Worm (Caenorhabditis elegans): ENCODE results near the gene C13F10.7.

The C13F10.7 gene

ce11 chrV:7223152-7223551 is at the start of gene C13F10.7:
C13F10.7 (minus strand) TSS chrV:7223252.
- TF ChIP-seq unc-62 (GFP tag; optimal IDR thresholded peaks at IDR 0.05): no peak

ce11 chrV:7269399-7269798 is 46.3 kb upstream of the C13F10.7 start, which contains the start of gene C13A2.6:
C13A2.6 (plus strand) TSS chrV:7269699.
- no peak for TF ChIP-seq unc-62 (GFP tag; optimal IDR thresholded peaks at IDR 0.05)

ce11 chrV:7266021-7266420 is 43.0 kb upstream of the C13F10.7 start, which contains the start of gene C13A2.7:
C13A2.7 (plus strand) TSS chrV:7266321.
- TF ChIP-seq unc-62 (GFP tag; optimal IDR thresholded peaks at IDR 0.05): no peak

ce11 chrV:7264042-7264441 is 41.0 kb upstream of the C13F10.7 start, which contains the start of gene C13A2.9:
C13A2.9 (minus strand) TSS chrV:7264142.
- TF ChIP-seq unc-62 (GFP tag; optimal IDR thresholded peaks at IDR 0.05): no peak

- no peak for TF ChIP-seq unc-62 (GFP tag; optimal IDR thresholded peaks at IDR 0.05)
Measured at ce11 chrV:7258965-7259364, 35.9 kb upstream of the C13F10.7 start, which contains the start of gene C13A2.12. C13A2.12 (plus strand) TSS chrV:7259265.

DNA sequence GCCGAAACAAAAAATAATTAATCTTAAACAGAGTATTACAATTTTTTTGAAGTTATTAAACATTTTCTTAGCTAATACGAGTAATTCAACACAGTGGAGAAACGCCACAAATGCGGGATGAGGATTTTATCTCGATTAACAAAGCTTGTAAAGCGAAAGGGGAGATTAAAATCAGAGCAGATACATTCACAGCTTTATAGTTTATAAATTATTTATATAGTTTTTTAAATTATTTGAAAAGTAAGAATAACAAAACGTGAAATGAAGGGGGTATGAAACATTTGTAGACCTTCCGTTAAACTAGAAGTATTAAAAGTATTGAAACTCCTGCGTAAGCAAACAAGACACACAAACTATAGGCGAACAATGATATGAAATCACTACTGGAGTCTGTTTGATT is 32.0 kb upstream of the C13F10.7 start, which contains the start of gene C05C8.8:
Gene C05C8.8 (minus strand): TSS at position 101 of the 400 bp plus-strand sequence.
- TF ChIP-seq unc-62 (GFP tag; optimal IDR thresholded peaks at IDR 0.05): no peak

ce11 chrV:7248227-7248953 is 25.3 kb upstream of the C13F10.7 start:
- TF ChIP-seq unc-62 (GFP tag; optimal IDR thresholded peaks at IDR 0.05): no peak

ce11 chrV:7246951-7247350 is 23.9 kb upstream of the C13F10.7 start, which contains the start of gene C05C8.7:
C05C8.7 (minus strand) TSS chrV:7247050.
- no peak for TF ChIP-seq unc-62 (GFP tag; optimal IDR thresholded peaks at IDR 0.05)

DNA sequence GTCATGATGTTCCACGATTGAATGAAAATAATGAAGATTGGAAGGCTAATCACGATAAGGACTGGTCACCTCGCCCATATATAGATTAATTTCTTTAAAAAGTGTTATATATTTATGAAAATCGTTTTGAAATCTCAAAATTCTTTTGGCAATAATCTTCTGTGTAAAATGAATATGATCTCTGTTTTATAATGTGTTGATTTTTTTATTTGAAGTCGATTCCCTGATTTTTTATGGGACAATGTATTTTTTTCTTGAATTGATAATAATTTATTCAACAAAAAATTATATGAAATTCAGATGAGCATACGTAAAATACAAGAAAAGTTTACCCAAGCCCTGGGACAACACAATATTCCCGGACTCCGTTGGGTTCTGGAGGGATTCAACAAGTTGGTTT is 16.4 kb upstream of the C13F10.7 start, which contains the start of gene C05C8.1:
Gene C05C8.1 (plus strand): TSS at position 301 of the 400 bp plus-strand sequence.
- no peak for TF ChIP-seq unc-62 (GFP tag; optimal IDR thresholded peaks at IDR 0.05)

DNA sequence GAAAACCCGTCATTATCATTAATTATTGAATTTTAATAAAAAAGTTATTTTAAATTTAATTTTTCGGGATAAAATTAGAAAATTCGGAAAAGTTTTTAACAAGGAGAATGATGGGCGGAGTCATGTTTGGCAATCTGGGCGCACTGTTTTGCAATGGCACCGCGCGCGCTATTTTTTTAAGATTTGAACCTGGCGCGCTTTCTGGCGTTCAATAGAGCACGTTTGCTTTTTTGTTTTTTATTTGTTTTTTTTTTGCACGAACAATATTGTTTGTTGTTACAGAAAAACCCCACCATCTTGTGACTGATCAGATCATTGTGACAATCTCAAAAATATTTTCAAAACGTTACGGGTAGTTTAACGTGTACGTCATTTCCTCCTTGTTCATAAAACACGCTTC is 14.1 kb upstream of the C13F10.7 start, which contains the start of gene hyls-1:
Gene hyls-1 (plus strand): TSS at position 249 of the 400 bp plus-strand sequence.
- TF ChIP-seq unc-62 (GFP tag; optimal IDR thresholded peaks at IDR 0.05): no peak

DNA sequence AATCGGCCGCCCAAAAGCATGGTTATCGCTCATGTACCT is 13.9 kb upstream of the C13F10.7 start, which contains the start of gene hpo-9:
Gene hpo-9 (minus strand): TSS at position 37 of the 39 bp plus-strand sequence.
- TF ChIP-seq unc-62 (GFP tag; optimal IDR thresholded peaks at IDR 0.05): no peak

DNA sequence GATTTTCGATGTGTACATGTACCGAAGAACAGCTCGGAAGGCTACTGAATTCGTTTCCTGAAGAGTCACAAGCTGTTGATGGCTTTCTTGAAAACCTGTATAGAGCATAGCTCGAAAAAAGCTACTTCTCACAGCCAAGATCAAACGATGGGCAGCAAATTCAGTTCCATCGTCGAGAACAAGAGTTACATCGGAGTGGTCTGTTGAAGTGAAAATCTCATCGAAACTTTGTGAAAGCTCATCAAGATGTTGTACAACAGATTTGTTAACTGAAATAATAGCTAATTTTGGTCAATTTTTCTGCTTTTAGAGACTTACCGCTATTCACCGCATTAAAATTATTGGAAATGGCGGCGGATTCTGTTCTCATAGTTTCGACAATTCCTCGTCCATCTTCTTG is 13.6 kb upstream of the C13F10.7 start:
- no peak for TF ChIP-seq unc-62 (GFP tag; optimal IDR thresholded peaks at IDR 0.05)

DNA sequence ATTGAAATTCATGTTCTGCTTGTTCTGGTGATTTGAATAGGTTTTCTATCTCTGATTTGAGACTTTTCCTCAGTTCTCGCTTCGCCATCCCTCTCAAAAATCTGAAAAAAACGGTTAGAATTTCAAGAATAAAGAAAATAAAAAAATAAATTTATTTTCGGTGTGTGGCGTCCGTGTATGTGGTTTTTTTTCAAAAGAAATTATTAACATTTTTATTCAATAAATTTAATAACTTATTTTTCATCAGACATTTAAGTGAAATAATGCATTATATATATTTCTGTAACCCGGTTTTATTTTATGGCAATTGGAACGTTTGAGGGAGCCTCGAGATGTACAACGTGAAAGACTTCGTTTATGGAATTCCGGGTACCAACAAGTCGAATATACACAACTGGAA is 11.7 kb upstream of the C13F10.7 start, which contains the start of gene C05C8.5:
Gene C05C8.5 (minus strand): TSS at position 101 of the 400 bp plus-strand sequence.
- no peak for TF ChIP-seq unc-62 (GFP tag; optimal IDR thresholded peaks at IDR 0.05)

- no peak for TF ChIP-seq unc-62 (GFP tag; optimal IDR thresholded peaks at IDR 0.05)
Measured at ce11 chrV:7231524-7231923, 8.5 kb upstream of the C13F10.7 start.

DNA sequence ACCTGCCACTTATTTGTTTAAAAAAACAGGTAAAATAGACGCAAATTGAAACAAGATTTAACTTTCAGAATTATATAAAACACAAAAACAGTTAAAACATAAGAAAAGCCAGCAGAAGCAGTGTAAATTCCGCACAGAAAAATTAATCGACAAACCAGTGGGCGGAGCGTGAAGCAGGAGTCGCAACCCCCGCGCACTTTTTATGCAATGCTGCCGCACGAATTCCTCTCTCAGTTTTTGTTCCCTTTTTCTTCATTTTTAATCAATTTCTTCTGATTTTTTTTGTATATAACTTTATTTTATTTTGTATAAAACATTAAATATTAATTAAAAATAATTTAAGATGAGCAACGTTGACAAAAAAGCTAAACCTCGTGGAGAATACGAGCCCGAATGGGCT is 7.8 kb upstream of the C13F10.7 start, which contains the start of the genes gei-6 and krr-1:
Gene gei-6 (minus strand): TSS at position 2 of the 400 bp plus-strand sequence.
Gene krr-1 (plus strand): TSS at position 344 of the 400 bp plus-strand sequence.
- TF ChIP-seq unc-62 (GFP tag; optimal IDR thresholded peaks at IDR 0.05): no peak

- TF ChIP-seq unc-62 (GFP tag; optimal IDR thresholded peaks at IDR 0.05): no peak
Measured at ce11 chrV:7225894-7226293, 2.8 kb upstream of the C13F10.7 start.

DNA sequence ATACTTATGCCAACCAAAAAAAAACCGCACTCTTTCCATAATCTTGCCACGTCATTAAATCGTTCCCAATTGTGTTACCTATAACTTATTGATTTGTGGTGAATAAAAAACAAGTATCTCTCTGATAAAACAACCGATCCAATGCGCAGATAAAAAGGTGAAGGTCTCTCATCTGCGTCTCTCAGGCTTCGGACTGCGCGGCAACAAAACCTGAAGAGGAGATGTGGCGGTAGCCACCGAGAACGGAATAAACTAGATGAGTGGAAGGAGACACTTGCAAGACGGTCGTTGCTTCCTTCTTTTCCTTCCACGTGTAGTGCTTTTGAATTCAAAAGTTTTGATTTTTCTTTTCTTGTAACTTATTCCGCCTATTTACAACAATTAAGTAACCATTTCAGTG is 1.9 kb upstream of the C13F10.7 start, which contains the start of gene fkb-3:
Gene fkb-3 (plus strand): TSS at position 277 of the 400 bp plus-strand sequence.
- no peak for TF ChIP-seq unc-62 (GFP tag; optimal IDR thresholded peaks at IDR 0.05)
